Fruit fly (Drosophila melanogaster) whole organism, embryonic: ENCODE results near the gene CG7789.

Source experiments
- Adf1 ChIP-seq: fragments of 200-800 bp; sonication (Bioruptor generic); IDR thresholded peaks from 2 replicates; pipeline ENCODE4 v1.3.6; 2022; ENCODE audit warnings: missing biosample characterization, missing genetic modification characterization
- Atf3 ChIP-seq: fragments of 200-800 bp; sonication (Bioruptor generic); optimal IDR thresholded peaks from 3 replicates; lab custom pipeline; 2016; ENCODE audit warnings: missing biosample characterization, missing genetic modification characterization
- Bdp1 ChIP-seq: fragments of 200-800 bp; sonication (Bioruptor generic); optimal IDR thresholded peaks from 3 replicates; lab custom pipeline; 2016; ENCODE audit warnings: missing biosample characterization, missing genetic modification characterization
- Blimp-1 ChIP-seq: fragments of 200-800 bp; sonication (Bioruptor generic); optimal IDR thresholded peaks from 3 replicates; lab custom pipeline; 2018; ENCODE audit warnings: missing biosample characterization, missing genetic modification characterization, mild to moderate bottlenecking, moderate library complexity, missing genetic modification reagents
- BtbVII ChIP-seq: fragments of 200-800 bp; sonication (Bioruptor generic); optimal IDR thresholded peaks from 3 replicates; lab custom pipeline; 2017; ENCODE audit warnings: missing biosample characterization, mild to moderate bottlenecking, missing genetic modification characterization
- CG10543 ChIP-seq: fragments of 200-800 bp; sonication (Bioruptor generic); optimal IDR thresholded peaks from 3 replicates; lab custom pipeline; 2017; ENCODE audit warnings: missing biosample characterization, mild to moderate bottlenecking, missing genetic modification characterization, moderate library complexity
- CG11247 ChIP-seq: fragments of 200-800 bp; sonication (Bioruptor generic); IDR thresholded peaks from 2 replicates; pipeline ENCODE4 v1.3.6; 2022; ENCODE audit warnings: missing biosample characterization, missing genetic modification characterization
- CG13296 ChIP-seq: fragments of 200-800 bp; sonication (Bioruptor generic); optimal IDR thresholded peaks from 3 replicates; lab custom pipeline; 2018; ENCODE audit warnings: missing biosample characterization, mild to moderate bottlenecking, missing genetic modification characterization
- CG13624 ChIP-seq: fragments of 200-800 bp; sonication (Bioruptor generic); optimal IDR thresholded peaks from 2 replicates; lab custom pipeline; 2016; ENCODE audit warnings: missing biosample characterization, missing genetic modification characterization
- CG18599 ChIP-seq: fragments of 200-800 bp; sonication (Bioruptor generic); optimal IDR thresholded peaks from 3 replicates; lab custom pipeline; 2017; ENCODE audit warnings: missing biosample characterization, missing genetic modification characterization, mild to moderate bottlenecking, moderate library complexity, missing genetic modification reagents
- CG2678 ChIP-seq: fragments of 200-800 bp; sonication (Bioruptor generic); optimal IDR thresholded peaks from 3 replicates; lab custom pipeline; 2019; ENCODE audit warnings: missing biosample characterization, mild to moderate bottlenecking, missing genetic modification characterization, moderate library complexity
- CG2875 ChIP-seq: fragments of 200-800 bp; sonication (Bioruptor generic); optimal IDR thresholded peaks from 2 replicates; lab custom pipeline; 2017; ENCODE audit warnings: missing biosample characterization, mild to moderate bottlenecking, missing genetic modification characterization, missing genetic modification reagents
- CG30020 ChIP-seq: fragments of 200-800 bp; optimal IDR thresholded peaks from 2 replicates; lab custom pipeline; 2019; ENCODE audit warnings: missing biosample characterization, mild to moderate bottlenecking, missing genetic modification characterization, moderate library complexity
- CG34224 ChIP-seq: fragments of 200-800 bp; sonication (Bioruptor generic); IDR thresholded peaks from 3 replicates; pipeline ENCODE4 v1.3.6; 2022; ENCODE audit warnings: missing biosample characterization, missing genetic modification characterization; ENCODE audit not compliant: partially characterized antibody
- CG42726 ChIP-seq: fragments of 200-800 bp; sonication (Bioruptor generic); IDR thresholded peaks from 2 replicates; pipeline ENCODE4 v1.3.6; 2022; ENCODE audit warnings: missing biosample characterization, missing genetic modification characterization; ENCODE audit not compliant: partially characterized antibody
- CG6654 ChIP-seq: fragments of 200-800 bp; sonication (Bioruptor generic); optimal IDR thresholded peaks from 2 replicates; lab custom pipeline; 2017; ENCODE audit warnings: missing biosample characterization, mild to moderate bottlenecking, missing genetic modification characterization
- CG6765 ChIP-seq: fragments of 200-800 bp; sonication (Bioruptor generic); optimal IDR thresholded peaks from 3 replicates; lab custom pipeline; 2017; ENCODE audit warnings: missing biosample characterization, mild to moderate bottlenecking, missing genetic modification characterization
- CG6854 ChIP-seq: fragments of 200-800 bp; sonication (Bioruptor generic); optimal IDR thresholded peaks from 3 replicates; lab custom pipeline; 2017; ENCODE audit warnings: missing biosample characterization, mild to moderate bottlenecking, missing genetic modification characterization
- Dll ChIP-seq: fragments of 200-800 bp; sonication (Bioruptor generic); IDR thresholded peaks from 4 replicates; pipeline ENCODE4 v1.3.6; 2022; ENCODE audit warnings: missing biosample characterization, missing genetic modification characterization; ENCODE audit not compliant: partially characterized antibody
- ERR ChIP-seq: fragments of 200-800 bp; sonication (Bioruptor generic); optimal IDR thresholded peaks from 2 replicates; lab custom pipeline; 2016; ENCODE audit warnings: missing biosample characterization, missing genetic modification characterization
- Ets97D ChIP-seq: fragments of 200-800 bp; sonication (Bioruptor generic); optimal IDR thresholded peaks from 3 replicates; lab custom pipeline; 2016; ENCODE audit warnings: missing biosample characterization, missing genetic modification characterization
- Fer1 ChIP-seq: fragments of 200-800 bp; sonication (Bioruptor generic); optimal IDR thresholded peaks from 2 replicates; lab custom pipeline; 2017; ENCODE audit warnings: missing biosample characterization, mild to moderate bottlenecking, missing genetic modification characterization
- Fer2 ChIP-seq: fragments of 200-800 bp; sonication (Bioruptor generic); optimal IDR thresholded peaks from 2 replicates; lab custom pipeline; 2018; ENCODE audit warnings: missing biosample characterization, mild to moderate bottlenecking, missing genetic modification characterization, moderate library complexity
- Fer3 ChIP-seq: fragments of 200-800 bp; sonication (Bioruptor generic); optimal IDR thresholded peaks from 2 replicates; lab custom pipeline; 2018; ENCODE audit warnings: missing biosample characterization, mild to moderate bottlenecking, missing genetic modification characterization, moderate library complexity
- HHEX ChIP-seq: fragments of 200-800 bp; sonication (Bioruptor generic); optimal IDR thresholded peaks from 3 replicates; lab custom pipeline; 2017; ENCODE audit warnings: missing biosample characterization, mild to moderate bottlenecking, missing genetic modification characterization, missing genetic modification reagents
- HmgD ChIP-seq: fragments of 200-800 bp; sonication (Bioruptor generic); optimal IDR thresholded peaks from 3 replicates; lab custom pipeline; 2016; ENCODE audit warnings: missing biosample characterization, missing genetic modification characterization
- Meics ChIP-seq: fragments of 200-800 bp; sonication (Bioruptor generic); optimal IDR thresholded peaks from 2 replicates; lab custom pipeline; 2017; ENCODE audit warnings: missing biosample characterization, mild to moderate bottlenecking, missing genetic modification characterization
- Opbp ChIP-seq: fragments of 200-800 bp; sonication (Bioruptor generic); IDR thresholded peaks from 3 replicates; pipeline ENCODE4 v1.3.6; 2022; ENCODE audit warnings: missing biosample characterization, missing genetic modification characterization; ENCODE audit not compliant: partially characterized antibody
- Trl ChIP-seq, 3 experiments: fragments of >200 bp in 2 of 3; fragments of 200-800 bp in 1 of 3; sonication (Bioruptor generic) in 1 of 3; optimal IDR thresholded peaks; 2 replicates in 1 of 3; 3 replicates in 2 of 3; lab custom pipeline; 2016 to 2017; ENCODE audit warnings: missing biosample characterization in 1 of 3, missing genetic modification characterization in 1 of 3
- abd-A ChIP-seq: fragments of 200-800 bp; sonication (Bioruptor generic); optimal IDR thresholded peaks from 3 replicates; lab custom pipeline; 2019; ENCODE audit warnings: missing biosample characterization, mild to moderate bottlenecking, missing genetic modification characterization, moderate library complexity
- aop ChIP-seq: fragments of 200-800 bp; sonication (Bioruptor generic); IDR thresholded peaks from 2 replicates; pipeline ENCODE4 v1.3.6; 2022; ENCODE audit warnings: missing biosample characterization, missing genetic modification characterization
- bbx ChIP-seq: fragments of 200-800 bp; sonication (Bioruptor generic); IDR thresholded peaks from 2 replicates; pipeline ENCODE4 v1.3.6; 2022; ENCODE audit warnings: missing biosample characterization, missing genetic modification characterization; ENCODE audit not compliant: partially characterized antibody
- bsh ChIP-seq, 2 experiments: fragments of 200-800 bp; sonication (Bioruptor generic); optimal IDR thresholded peaks; 2 replicates each; lab custom pipeline; 2017 to 2018; ENCODE audit warnings: mild to moderate bottlenecking in 2 of 2, missing biosample characterization in 2 of 2, missing genetic modification characterization in 2 of 2, moderate library complexity in 1 of 2
- caup ChIP-seq: fragments of 200-800 bp; sonication (Bioruptor generic); optimal IDR thresholded peaks from 3 replicates; lab custom pipeline; 2017; ENCODE audit warnings: missing biosample characterization, mild to moderate bottlenecking, missing genetic modification characterization, moderate library complexity; ENCODE audit not compliant: severe bottlenecking
- chif ChIP-seq, 2 experiments: fragments of 200-800 bp; sonication (Bioruptor generic); optimal IDR thresholded peaks; 3 replicates each; lab custom pipeline; 2016; ENCODE audit warnings: missing biosample characterization in 2 of 2, missing genetic modification characterization in 2 of 2
- ci ChIP-seq: fragments of 200-800 bp; sonication (Bioruptor generic); IDR thresholded peaks from 3 replicates; pipeline ENCODE4 v1.3.6; 2022; ENCODE audit warnings: missing biosample characterization, missing genetic modification characterization
- da ChIP-seq: fragments of 200-800 bp; sonication (Bioruptor generic); optimal IDR thresholded peaks from 2 replicates; lab custom pipeline; 2016; ENCODE audit warnings: missing biosample characterization, missing genetic modification characterization
- lbe ChIP-seq: fragments of 200-800 bp; sonication (Bioruptor generic); optimal IDR thresholded peaks from 2 replicates; lab custom pipeline; 2016; ENCODE audit warnings: missing biosample characterization, mild to moderate bottlenecking, missing genetic modification characterization
- mirr ChIP-seq: fragments of 200-800 bp; sonication (Bioruptor generic); optimal IDR thresholded peaks from 3 replicates; lab custom pipeline; 2018; ENCODE audit warnings: missing biosample characterization, mild to moderate bottlenecking, missing genetic modification characterization
- pfk ChIP-seq: fragments of 200-800 bp; sonication (Bioruptor generic); optimal IDR thresholded peaks from 2 replicates; lab custom pipeline; 2018; ENCODE audit warnings: missing biosample characterization, mild to moderate bottlenecking, missing genetic modification characterization, moderate library complexity
- ranshi ChIP-seq: fragments of 200-800 bp; sonication (Bioruptor generic); IDR thresholded peaks from 2 replicates; pipeline ENCODE4 v1.3.6; 2022; ENCODE audit warnings: missing biosample characterization, missing genetic modification characterization
- repo ChIP-seq: fragments of 200-800 bp; sonication (Bioruptor generic); optimal IDR thresholded peaks from 2 replicates; lab custom pipeline; 2016; ENCODE audit warnings: missing biosample characterization, missing genetic modification characterization
- sens ChIP-seq: fragments of 200-800 bp; sonication (Bioruptor generic); peaks from one replicate; lab custom pipeline; 2016; ENCODE audit warnings: missing biosample characterization, missing genetic modification characterization
- sim ChIP-seq: fragments of 200-800 bp; sonication (Bioruptor generic); IDR thresholded peaks from 2 replicates; pipeline ENCODE4 v1.3.6; 2022; ENCODE audit warnings: missing biosample characterization, missing genetic modification characterization
- so ChIP-seq: fragments of 200-800 bp; sonication (Bioruptor generic); IDR thresholded peaks from 3 replicates; pipeline ENCODE4 v1.3.6; 2022; ENCODE audit warnings: missing biosample characterization, missing genetic modification characterization
- tgo ChIP-seq: fragments of 200-800 bp; sonication (Bioruptor generic); IDR thresholded peaks from 3 replicates; pipeline ENCODE4 v1.3.6; 2022; ENCODE audit warnings: missing biosample characterization, missing genetic modification characterization
- unc-4 ChIP-seq: fragments of 200-800 bp; sonication (Bioruptor generic); IDR thresholded peaks from 2 replicates; pipeline ENCODE4 v1.3.6; 2022; ENCODE audit warnings: missing biosample characterization, missing genetic modification characterization; ENCODE audit not compliant: partially characterized antibody
- vvl ChIP-seq: fragments of 200-800 bp; sonication (Bioruptor generic); IDR thresholded peaks from 2 replicates; pipeline ENCODE4 v1.3.6; 2022; ENCODE audit warnings: missing biosample characterization, missing genetic modification characterization
- z ChIP-seq: fragments of 200-800 bp; sonication (Bioruptor generic); IDR thresholded peaks from 3 replicates; pipeline ENCODE4 v1.3.6; 2022; ENCODE audit warnings: missing biosample characterization, missing genetic modification characterization

Gene CG7789

DNA sequence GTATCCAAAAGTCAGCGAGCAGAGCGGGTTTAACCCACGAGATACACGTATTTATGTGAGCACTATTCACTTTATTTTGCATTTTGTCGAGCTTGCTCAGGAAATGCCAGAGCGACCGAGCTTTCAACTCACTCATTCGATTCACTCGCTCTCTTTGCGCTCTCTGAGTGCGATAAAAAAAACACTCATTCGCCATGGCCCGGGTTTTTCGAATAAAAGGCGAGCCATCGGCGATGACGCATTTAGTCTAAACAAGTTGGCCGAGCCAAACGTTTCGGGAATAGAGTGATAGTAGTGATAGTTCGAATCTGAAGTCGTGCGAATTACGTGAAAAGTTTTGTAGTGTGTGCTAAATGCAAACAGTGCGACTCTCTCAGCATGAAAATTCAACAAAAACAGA is 20.6 kb upstream of the CG7789 start (continued):
- TF ChIP-seq CG2875 (GFP tag; lab: Kevin White, UChicago) = no peak
- no peak for TF ChIP-seq Fer2 (tag; lab: Kevin White, UChicago)
- peak; percentile 66 for TF ChIP-seq mirr (GFP tag; lab: Kevin White, UChicago)
- TF ChIP-seq vvl (GFP tag; lab: Robert Waterston, UW) = 0 out of 2 replicates have a peak, but pooled peaks have one; percentile 30
- TF ChIP-seq CG13296 (GFP tag; lab: Kevin White, UChicago) = peak; percentile 50
- no peak for TF ChIP-seq Bdp1
- peak; percentile 67 for TF ChIP-seq bbx
- no peak for TF ChIP-seq Ets97D
- TF ChIP-seq pfk (GFP tag; lab: Kevin White, UChicago) = peak; percentile 7
- peak; percentile 40 for TF ChIP-seq lbe
- no peak for TF ChIP-seq sim (GFP tag; lab: Robert Waterston, UW)
- TF ChIP-seq CG6765 = peak; percentile 44
- peak; percentile 31 for TF ChIP-seq HHEX (GFP tag; lab: Kevin White, UChicago)
- TF ChIP-seq bsh (GFP tag; optimal IDR thresholded peaks at IDR 0.05; lab: Kevin White, UChicago) = peak in 1 of 2 experiments; percentile 26
- no peak for TF ChIP-seq chif (GFP tag; optimal IDR thresholded peaks at IDR 0.05; lab: Kevin White, UChicago)
- peak; percentile 69 for TF ChIP-seq abd-A (tag; lab: Kevin White, UChicago)
- peak; percentile 81; the same call in 1 of the 2 replicates for TF ChIP-seq CG42726 (GFP tag; lab: Robert Waterston, UW)
- TF ChIP-seq CG10543 = peak; percentile 22
- TF ChIP-seq BtbVII = peak; percentile 23
- peak; percentile 50; the same call in 1 of the 2 replicates for TF ChIP-seq Adf1 (GFP tag; lab: Robert Waterston, UW)
- peak; percentile 16 for TF ChIP-seq ERR (GFP tag; lab: Kevin White, UChicago)
- TF ChIP-seq CG11247 (GFP tag; lab: Robert Waterston, UW) = 0 out of 2 replicates have a peak, but pooled peaks have one; percentile 7
- peak; percentile 56; the same call in 2 of the 3 replicates for TF ChIP-seq ci (GFP tag; lab: Robert Waterston, UW)
- TF ChIP-seq repo (GFP tag; lab: Kevin White, UChicago) = no peak
- TF ChIP-seq CG6854 (GFP tag; lab: Kevin White, UChicago) = peak; percentile 20
- TF ChIP-seq CG18599 = peak; percentile 46
- no peak for TF ChIP-seq tgo
- TF ChIP-seq Meics = peak; percentile 45
- TF ChIP-seq da (GFP tag; lab: Kevin White, UChicago) = no peak
- no peak for TF ChIP-seq Blimp-1 (GFP tag; lab: Kevin White, UChicago)
- peak; percentile 40; the same call in 1 of the 4 replicates for TF ChIP-seq Dll (GFP tag; lab: Robert Waterston, UW)
- TF ChIP-seq Opbp = peak; percentile 29; the same call in 2 of the 3 replicates
- peak; percentile 98 for TF ChIP-seq z (GFP tag; lab: Robert Waterston, UW)
- TF ChIP-seq Fer3 = peak; percentile 38
- peak; percentile 60 for TF ChIP-seq Fer1
- peak; percentile 42 for TF ChIP-seq sens
- TF ChIP-seq so (GFP tag; lab: Robert Waterston, UW) = 0 out of 3 replicates have a peak, but pooled peaks have one; percentile 29
- no peak for TF ChIP-seq HmgD (GFP tag; lab: Kevin White, UChicago)
- TF ChIP-seq ranshi (GFP tag; lab: Robert Waterston, UW) = peak; percentile 34; the same call in 1 of the 2 replicates
- TF ChIP-seq aop = no peak
- peak; percentile 55 for TF ChIP-seq Atf3 (GFP tag; lab: Kevin White, UChicago)
- no peak for TF ChIP-seq CG6654 (GFP tag; lab: Kevin White, UChicago)
- peak; percentile 76 for TF ChIP-seq CG13624 (GFP tag; lab: Kevin White, UChicago)
- peak; percentile 71 for TF ChIP-seq caup (GFP tag; lab: Kevin White, UChicago)
- peak; percentile 50 for TF ChIP-seq CG2678
- peak; percentile 48 for TF ChIP-seq unc-4 (GFP tag; lab: Robert Waterston, UW)
- TF ChIP-seq Trl (optimal IDR thresholded peaks at IDR 0.05; lab: Kevin White, UChicago) = peak; percentile 80 to 95
- peak; percentile 20 for TF ChIP-seq Trl (GFP tag; optimal IDR thresholded peaks at IDR 0.05; lab: Kevin White, UChicago)
- TF ChIP-seq CG34224 (GFP tag; lab: Robert Waterston, UW) = peak; percentile 64
- TF ChIP-seq CG30020 (tag; lab: Kevin White, UChicago) = no peak
